Fruit fly (Drosophila melanogaster) whole organism, embryonic: ENCODE results near the gene Est-6.

Experiments
- CG10209 ChIP-seq: fragments of 200-800 bp; sonication (Bioruptor generic); optimal IDR thresholded peaks from 3 replicates; lab custom pipeline; 2017; ENCODE audit warnings: missing biosample characterization, mild to moderate bottlenecking, missing genetic modification characterization, missing genetic modification reagents
- CG11085 ChIP-seq: fragments of 200-800 bp; sonication (Bioruptor generic); IDR thresholded peaks from 2 replicates; pipeline ENCODE4 v1.3.6; 2022; ENCODE audit warnings: missing biosample characterization, missing genetic modification characterization
- CG11696 ChIP-seq: fragments of 200-800 bp; sonication (Bioruptor generic); IDR thresholded peaks from 2 replicates; pipeline ENCODE4 v1.3.6; 2022; ENCODE audit warnings: missing biosample characterization, missing genetic modification characterization
- CG12219 ChIP-seq: fragments of 200-800 bp; sonication (Bioruptor generic); optimal IDR thresholded peaks from 3 replicates; lab custom pipeline; 2018; ENCODE audit warnings: missing biosample characterization, mild to moderate bottlenecking, missing genetic modification characterization
- CG14441 ChIP-seq: fragments of 200-800 bp; sonication (Bioruptor generic); IDR thresholded peaks from 2 replicates; pipeline ENCODE4 v1.3.6; 2022; ENCODE audit warnings: missing biosample characterization, missing genetic modification characterization
- CG15073 ChIP-seq: fragments of 200-800 bp; sonication (Bioruptor generic); optimal IDR thresholded peaks from 2 replicates; lab custom pipeline; 2016; ENCODE audit warnings: missing biosample characterization, missing genetic modification characterization
- CG15269 ChIP-seq: fragments of 200-800 bp; sonication (Bioruptor generic); optimal IDR thresholded peaks from 2 replicates; lab custom pipeline; 2018; ENCODE audit warnings: missing biosample characterization, mild to moderate bottlenecking, missing genetic modification characterization, moderate library complexity
- CG16815 ChIP-seq: fragments of 200-800 bp; sonication (Bioruptor generic); optimal IDR thresholded peaks from 3 replicates; lab custom pipeline; 2017; ENCODE audit warnings: missing biosample characterization, mild to moderate bottlenecking, missing genetic modification characterization
- CG17385 ChIP-seq: fragments of 200-800 bp; sonication (Bioruptor generic); optimal IDR thresholded peaks from 3 replicates; lab custom pipeline; 2018; ENCODE audit warnings: missing biosample characterization, mild to moderate bottlenecking, missing genetic modification characterization
- CG17612 ChIP-seq: fragments of 200-800 bp; sonication (Bioruptor generic); IDR thresholded peaks from 2 replicates; pipeline ENCODE4 v1.3.6; 2022; ENCODE audit warnings: missing biosample characterization, missing genetic modification characterization
- CG2120 ChIP-seq: fragments of 200-800 bp; sonication (Bioruptor generic); optimal IDR thresholded peaks from 3 replicates; lab custom pipeline; 2016; ENCODE audit warnings: missing biosample characterization, missing genetic modification characterization
- CG2678 ChIP-seq: fragments of 200-800 bp; sonication (Bioruptor generic); optimal IDR thresholded peaks from 3 replicates; lab custom pipeline; 2019; ENCODE audit warnings: missing biosample characterization, mild to moderate bottlenecking, missing genetic modification characterization, moderate library complexity
- CG30431 ChIP-seq: fragments of 200-800 bp; sonication (Bioruptor generic); optimal IDR thresholded peaks from 2 replicates; lab custom pipeline; 2017; ENCODE audit warnings: missing biosample characterization, missing genetic modification characterization
- CG3163 ChIP-seq: fragments of 200-800 bp; sonication (Bioruptor generic); optimal IDR thresholded peaks from 3 replicates; lab custom pipeline; 2016; ENCODE audit warnings: missing biosample characterization, missing genetic modification characterization
- CG34422 ChIP-seq: fragments of 200-800 bp; sonication (Bioruptor generic); IDR thresholded peaks from 3 replicates; pipeline ENCODE4 v1.3.6; 2022; ENCODE audit warnings: missing biosample characterization, missing genetic modification characterization
- CG43689 ChIP-seq: fragments of 200-800 bp; sonication (Bioruptor generic); IDR thresholded peaks from 2 replicates; pipeline ENCODE4 v1.3.6; 2022; ENCODE audit warnings: missing biosample characterization, missing genetic modification characterization
- CG8924 ChIP-seq: fragments of 200-800 bp; optimal IDR thresholded peaks from 3 replicates; lab custom pipeline; 2019; ENCODE audit warnings: missing biosample characterization, mild to moderate bottlenecking, missing genetic modification characterization, moderate library complexity
- Chrac-16 ChIP-seq: fragments of 200-800 bp; sonication (Bioruptor generic); optimal IDR thresholded peaks from 3 replicates; lab custom pipeline; 2016; ENCODE audit warnings: missing biosample characterization, missing genetic modification characterization
- E2f2 ChIP-seq: fragments of 200-800 bp; sonication (Bioruptor generic); IDR thresholded peaks from 2 replicates; pipeline ENCODE4 v1.3.6; 2022; ENCODE audit warnings: missing biosample characterization, missing genetic modification characterization
- Fer2 ChIP-seq: fragments of 200-800 bp; sonication (Bioruptor generic); optimal IDR thresholded peaks from 2 replicates; lab custom pipeline; 2018; ENCODE audit warnings: missing biosample characterization, mild to moderate bottlenecking, missing genetic modification characterization, moderate library complexity
- H15 ChIP-seq: fragments of 200-800 bp; sonication (Bioruptor generic); IDR thresholded peaks from 3 replicates; pipeline ENCODE4 v1.3.6; 2022; ENCODE audit warnings: missing biosample characterization, missing genetic modification characterization
- Hmr ChIP-seq: fragments of 200-800 bp; sonication (Bioruptor generic); optimal IDR thresholded peaks from 3 replicates; lab custom pipeline; 2017; ENCODE audit warnings: mild to moderate bottlenecking, missing biosample characterization, missing genetic modification reagents, missing genetic modification characterization
- MESR4 ChIP-seq: fragments of 200-800 bp; sonication (Bioruptor generic); optimal IDR thresholded peaks from 2 replicates; lab custom pipeline; 2018; ENCODE audit warnings: missing biosample characterization, mild to moderate bottlenecking, missing genetic modification characterization, moderate library complexity
- Med ChIP-seq: fragments of 200-800 bp; sonication (Bioruptor generic); peaks from one replicate; lab custom pipeline; 2016; ENCODE audit warnings: missing biosample characterization, missing genetic modification characterization, mild to moderate bottlenecking, inconsistent platforms, moderate library complexity
- Mrtf ChIP-seq: fragments of 200-800 bp; sonication (Bioruptor generic); IDR thresholded peaks from 3 replicates; pipeline ENCODE4 v1.3.6; 2022; ENCODE audit warnings: missing biosample characterization, missing genetic modification characterization
- PHDP ChIP-seq: fragments of 200-800 bp; sonication (Bioruptor generic); optimal IDR thresholded peaks from 3 replicates; lab custom pipeline; 2018; ENCODE audit warnings: missing biosample characterization, mild to moderate bottlenecking, missing genetic modification characterization, moderate library complexity
- Spps ChIP-seq: fragments of 200-800 bp; sonication (Bioruptor generic); optimal IDR thresholded peaks from 2 replicates; lab custom pipeline; 2018; ENCODE audit warnings: missing biosample characterization, mild to moderate bottlenecking, missing genetic modification characterization
- abd-A ChIP-seq: fragments of 200-800 bp; sonication (Bioruptor generic); optimal IDR thresholded peaks from 3 replicates; lab custom pipeline; 2019; ENCODE audit warnings: missing biosample characterization, mild to moderate bottlenecking, missing genetic modification characterization, moderate library complexity
- ash1 ChIP-seq: fragments of 200-800 bp; sonication (Bioruptor generic); optimal IDR thresholded peaks from 2 replicates; lab custom pipeline; 2018; ENCODE audit warnings: missing biosample characterization, mild to moderate bottlenecking, missing genetic modification characterization
- bcd ChIP-seq: fragments of 200-800 bp; sonication (Bioruptor generic); optimal IDR thresholded peaks from 2 replicates; lab custom pipeline; 2017; ENCODE audit warnings: missing biosample characterization, mild to moderate bottlenecking, missing genetic modification characterization
- bigmax ChIP-seq: fragments of 200-800 bp; sonication (Bioruptor generic); optimal IDR thresholded peaks from 2 replicates; lab custom pipeline; 2018; ENCODE audit warnings: missing biosample characterization, mild to moderate bottlenecking, missing genetic modification characterization
- caup ChIP-seq: fragments of 200-800 bp; sonication (Bioruptor generic); optimal IDR thresholded peaks from 3 replicates; lab custom pipeline; 2017; ENCODE audit warnings: missing biosample characterization, mild to moderate bottlenecking, missing genetic modification characterization, moderate library complexity; ENCODE audit not compliant: severe bottlenecking
- cg ChIP-seq: fragments of 200-800 bp; sonication (Bioruptor generic); optimal IDR thresholded peaks from 3 replicates; lab custom pipeline; 2019; ENCODE audit warnings: missing biosample characterization, mild to moderate bottlenecking, missing genetic modification characterization, moderate library complexity
- chinmo ChIP-seq: fragments of 200-800 bp; sonication (Bioruptor generic); IDR thresholded peaks from 4 replicates; pipeline ENCODE4 v1.3.6; 2022; ENCODE audit warnings: missing biosample characterization, missing genetic modification characterization; ENCODE audit not compliant: partially characterized antibody
- dpn ChIP-seq, 2 experiments: fragments of 200-800 bp; sonication (Bioruptor generic); optimal IDR thresholded peaks; 3 replicates each; lab custom pipeline; 2016; ENCODE audit warnings: missing biosample characterization in 2 of 2, missing genetic modification characterization in 2 of 2
- fd96Cb ChIP-seq: fragments of 200-800 bp; sonication (Bioruptor generic); optimal IDR thresholded peaks from 2 replicates; lab custom pipeline; 2018; ENCODE audit warnings: missing biosample characterization, mild to moderate bottlenecking, missing genetic modification characterization, moderate library complexity
- gcm ChIP-seq: fragments of 200-800 bp; sonication (Bioruptor generic); optimal IDR thresholded peaks from 2 replicates; lab custom pipeline; 2019; ENCODE audit warnings: missing biosample characterization, mild to moderate bottlenecking, missing genetic modification characterization, moderate library complexity
- grau ChIP-seq: fragments of 200-800 bp; optimal IDR thresholded peaks from 3 replicates; lab custom pipeline; 2019; ENCODE audit warnings: missing biosample characterization, mild to moderate bottlenecking, missing genetic modification characterization, moderate library complexity
- gro ChIP-seq: fragments of 200-800 bp; sonication (Bioruptor generic); optimal IDR thresholded peaks from 2 replicates; lab custom pipeline; 2016; ENCODE audit warnings: missing biosample characterization, missing genetic modification characterization
- nmo ChIP-seq: fragments of 200-800 bp; sonication (Bioruptor generic); optimal IDR thresholded peaks from 2 replicates; lab custom pipeline; 2018; ENCODE audit warnings: missing biosample characterization, mild to moderate bottlenecking, missing genetic modification characterization, moderate library complexity
- otp ChIP-seq: fragments of 200-800 bp; sonication (Bioruptor generic); IDR thresholded peaks from 3 replicates; pipeline ENCODE4, ENCODE4 v1.3.6; 2022; ENCODE audit warnings: missing biosample characterization, missing genetic modification characterization
- pros ChIP-seq: fragments of 200-800 bp; sonication (Bioruptor generic); optimal IDR thresholded peaks from 3 replicates; lab custom pipeline; 2019; ENCODE audit warnings: missing biosample characterization, mild to moderate bottlenecking, missing genetic modification characterization, moderate library complexity
- repo ChIP-seq: fragments of 200-800 bp; sonication (Bioruptor generic); optimal IDR thresholded peaks from 2 replicates; lab custom pipeline; 2016; ENCODE audit warnings: missing biosample characterization, missing genetic modification characterization
- row ChIP-seq: fragments of 200-800 bp; sonication (Bioruptor generic); IDR thresholded peaks from 3 replicates; pipeline ENCODE4 v1.3.6; 2022; ENCODE audit warnings: missing biosample characterization, missing genetic modification characterization
- sens ChIP-seq: fragments of 200-800 bp; sonication (Bioruptor generic); peaks from one replicate; lab custom pipeline; 2016; ENCODE audit warnings: missing biosample characterization, missing genetic modification characterization
- sr ChIP-seq: fragments of 200-800 bp; sonication (Bioruptor generic); IDR thresholded peaks from 3 replicates; pipeline ENCODE4 v1.3.6; 2022; ENCODE audit warnings: missing biosample characterization, missing genetic modification characterization
- tx ChIP-seq: fragments of 200-800 bp; sonication (Bioruptor generic); optimal IDR thresholded peaks from 2 replicates; lab custom pipeline; 2016; ENCODE audit warnings: missing biosample characterization, missing genetic modification characterization
- wdn ChIP-seq: fragments of 200-800 bp; sonication (Bioruptor generic); IDR thresholded peaks from 2 replicates; pipeline ENCODE4 v1.3.6; 2022; ENCODE audit warnings: missing biosample characterization, missing genetic modification characterization
- wor ChIP-seq: fragments of 200-800 bp; sonication (Bioruptor generic); IDR thresholded peaks from 2 replicates; pipeline ENCODE4 v1.3.6; 2022; ENCODE audit warnings: missing biosample characterization, missing genetic modification characterization
- yki ChIP-seq: fragments of >200 bp; optimal IDR thresholded peaks from 3 replicates; lab custom pipeline; 2018

Gene Est-6

DNA sequence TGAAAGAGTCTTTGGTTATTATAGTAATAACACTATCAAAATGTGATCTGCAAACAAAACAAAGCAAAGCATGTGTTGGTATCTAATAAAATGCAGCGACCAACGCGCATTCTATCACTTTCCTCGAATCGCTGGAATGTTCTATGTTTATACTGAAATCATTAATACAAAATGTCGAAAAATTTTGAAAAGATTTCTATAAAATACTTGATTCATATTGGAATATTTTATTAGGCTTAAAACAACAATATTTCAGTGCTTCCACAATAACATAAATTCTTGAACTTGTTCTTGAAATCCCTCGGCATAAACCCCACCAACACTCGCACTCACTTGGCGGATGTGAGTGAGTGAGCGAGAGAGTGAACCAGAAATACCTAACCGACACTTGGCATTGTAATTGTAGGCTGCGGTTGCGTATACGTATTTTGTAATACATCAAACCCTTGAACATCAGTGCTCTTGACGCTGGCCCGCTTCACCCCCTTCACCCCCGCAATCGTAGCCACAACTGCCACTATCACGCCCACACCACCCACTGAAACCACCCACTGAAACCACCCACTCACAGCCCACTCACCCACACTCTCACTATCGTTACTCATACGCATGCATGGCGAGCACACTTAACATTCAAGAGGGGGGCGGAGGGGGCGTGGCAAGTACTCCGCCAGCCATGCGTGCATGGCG, 34.5 kb downstream of the Est-6 start (continued):
- TF ChIP-seq chinmo (GFP tag; lab: Robert Waterston, UW) (peak; percentile 77; the same call in 2 of the 4 replicates), E2f2 (GFP tag; lab: Robert Waterston, UW) (peak; percentile 31; the same call in 1 of the 2 replicates), H15 (GFP tag; lab: Robert Waterston, UW) (no peak), CG43689 (GFP tag; lab: Robert Waterston, UW) (no peak), sens (GFP tag; lab: Kevin White, UChicago) (peak; percentile 19), CG3163 (GFP tag; lab: Kevin White, UChicago) (no peak), repo (GFP tag; lab: Kevin White, UChicago) (no peak), CG10209 (GFP tag; lab: Kevin White, UChicago) (peak; percentile 6), CG11085 (GFP tag; lab: Robert Waterston, UW) (no peak), fd96Cb (peak; percentile 11), sr (peak; percentile 79), CG8924 (peak; percentile 46), CG2120 (peak; percentile 7), otp (GFP tag; lab: Robert Waterston, UW) (no peak), CG30431 (GFP tag; lab: Kevin White, UChicago) (no peak), nmo (GFP tag; lab: Kevin White, UChicago) (peak; percentile 48), wdn (GFP tag; lab: Robert Waterston, UW) (no peak), Med (GFP tag; lab: Kevin White, UChicago) (peak; percentile 78), cg (peak; percentile 35), yki (lab: Kevin White, UChicago) (no peak), CG15073 (GFP tag; lab: Kevin White, UChicago) (no peak), Spps (tag; lab: Kevin White, UChicago) (peak; percentile 9), CG34422 (GFP tag; lab: Robert Waterston, UW) (no peak; the same call in 2 of the 3 replicates), Mrtf (GFP tag; lab: Robert Waterston, UW) (0 out of 3 replicates have a peak, but pooled peaks have one; percentile 14), CG15269 (peak; percentile 57), MESR4 (GFP tag; lab: Kevin White, UChicago) (no peak), CG14441 (GFP tag; lab: Robert Waterston, UW) (peak; percentile 50; the same call in 1 of the 2 replicates), CG16815 (no peak), grau (tag; lab: Kevin White, UChicago) (no peak), Hmr (peak; percentile 46), CG12219 (GFP tag; lab: Kevin White, UChicago) (peak; percentile 43), CG11696 (GFP tag; lab: Robert Waterston, UW) (no peak), wor (GFP tag; lab: Robert Waterston, UW) (0 out of 2 replicates have a peak, but pooled peaks have one; percentile 35), CG17385 (GFP tag; lab: Kevin White, UChicago) (peak; percentile 43), PHDP (tag; lab: Kevin White, UChicago) (peak; percentile 72), gro (GFP tag; lab: Kevin White, UChicago) (no peak), abd-A (tag; lab: Kevin White, UChicago) (no peak), dpn (GFP tag; optimal IDR thresholded peaks at IDR 0.05; lab: Kevin White, UChicago) (no peak), ash1 (GFP tag; lab: Kevin White, UChicago) (no peak), pros (GFP tag; lab: Kevin White, UChicago) (no peak), Chrac-16 (GFP tag; lab: Kevin White, UChicago) (no peak), bigmax (GFP tag; lab: Kevin White, UChicago) (no peak), bcd (GFP tag; lab: Kevin White, UChicago) (no peak), Fer2 (tag; lab: Kevin White, UChicago) (no peak), tx (GFP tag; lab: Kevin White, UChicago) (no peak), caup (GFP tag; lab: Kevin White, UChicago) (peak; percentile 12), CG2678 (tag; lab: Kevin White, UChicago) (peak; percentile 74), row (GFP tag; lab: Robert Waterston, UW) (peak; percentile 60; the same call in 2 of the 3 replicates), CG17612 (GFP tag; lab: Robert Waterston, UW) (no peak), gcm (GFP tag; lab: Kevin White, UChicago) (no peak)
